Fruit fly (Drosophila melanogaster) whole organism, wandering third instar larva: ENCODE data around the gene CG14411.
A peak's percentile ranks its signal among the peaks of the same experiment; 100 is the strongest.

ENCODE experiments used
- Abd-B ChIP-seq: fragments of >200 bp; optimal IDR thresholded peaks from 2 replicates; lab custom pipeline; 2017; ENCODE audit warnings: missing biosample characterization, missing genetic modification characterization
- CG32264 ChIP-seq: fragments of 200-800 bp; sonication (Bioruptor generic); optimal IDR thresholded peaks from 2 replicates; lab custom pipeline; 2016; ENCODE audit warnings: missing biosample characterization, missing genetic modification characterization
- CG9705 ChIP-seq: fragments of 200-800 bp; sonication (Bioruptor generic); optimal IDR thresholded peaks from 2 replicates; lab custom pipeline; 2018; ENCODE audit warnings: missing biosample characterization, mild to moderate bottlenecking, missing genetic modification characterization
- CrebA ChIP-seq: fragments of 200-800 bp; sonication (Bioruptor generic); optimal IDR thresholded peaks from 2 replicates; lab custom pipeline; 2016; ENCODE audit warnings: missing biosample characterization, mild to moderate bottlenecking, missing genetic modification characterization, borderline replicate concordance
- Dfd ChIP-seq: fragments of >200 bp; optimal IDR thresholded peaks from 2 replicates; lab custom pipeline; 2017; ENCODE audit warnings: missing biosample characterization, missing genetic modification characterization
- Dif ChIP-seq: fragments of 200-275, 200-300 bp; sonication (Bioruptor generic); optimal IDR thresholded peaks from 2 replicates; lab custom pipeline; 2018; ENCODE audit warnings: missing biosample characterization, missing genetic modification characterization; ENCODE audit not compliant: partially characterized antibody
- GATAd ChIP-seq: sonication (Bioruptor generic); optimal IDR thresholded peaks from 2 replicates; lab custom pipeline; 2016; ENCODE audit warnings: missing biosample characterization, missing genetic modification characterization
- HLH106 ChIP-seq: fragments of 200-800 bp; optimal IDR thresholded peaks from 3 replicates; lab custom pipeline; 2019; ENCODE audit warnings: missing biosample characterization, mild to moderate bottlenecking, missing genetic modification characterization, moderate library complexity
- Hnf4 ChIP-seq: fragments of 200-800 bp; sonication (Bioruptor generic); optimal IDR thresholded peaks from 2 replicates; lab custom pipeline; 2016; ENCODE audit warnings: missing biosample characterization, mild to moderate bottlenecking, missing genetic modification characterization
- Hr78 ChIP-seq: fragments of >200 bp; optimal IDR thresholded peaks from 2 replicates; lab custom pipeline; 2017; ENCODE audit warnings: missing biosample characterization, missing genetic modification characterization
- Hr83 ChIP-seq: fragments of 200-300 bp; sonication (Bioruptor generic); optimal IDR thresholded peaks from 2 replicates; lab custom pipeline; 2016; ENCODE audit warnings: missing biosample characterization, mild to moderate bottlenecking, missing genetic modification characterization, moderate library complexity; ENCODE audit not compliant: poor library complexity, severe bottlenecking
- Jra ChIP-seq: sonication (Bioruptor generic); optimal IDR thresholded peaks from 2 replicates; lab custom pipeline; 2016; ENCODE audit warnings: missing biosample characterization, missing genetic modification characterization
- Mio ChIP-seq: sonication (Bioruptor generic); optimal IDR thresholded peaks from 2 replicates; lab custom pipeline; 2016; ENCODE audit warnings: missing biosample characterization, missing genetic modification characterization
- Myc ChIP-seq: fragments of >200 bp; optimal IDR thresholded peaks from 2 replicates; lab custom pipeline; 2017
- N ChIP-seq: fragments of >200 bp; optimal IDR thresholded peaks from 2 replicates; lab custom pipeline; 2018; ENCODE audit warnings: missing biosample characterization, missing external identifiers, missing genetic modification characterization
- OdsH ChIP-seq: fragments of 200-800 bp; sonication (Bioruptor generic); optimal IDR thresholded peaks from 2 replicates; lab custom pipeline; 2016; ENCODE audit warnings: missing biosample characterization, mild to moderate bottlenecking, missing genetic modification characterization
- Rel ChIP-seq, 2 experiments: fragments of 200-800 bp; sonication (Bioruptor generic) in 1 of 2; optimal IDR thresholded peaks; 2 replicates in 1 of 2; 3 replicates in 1 of 2; lab custom pipeline; 2016 to 2019; ENCODE audit warnings: mild to moderate bottlenecking in 2 of 2, missing biosample characterization in 2 of 2, missing genetic modification characterization in 2 of 2, moderate library complexity in 1 of 2
- Sp1 ChIP-seq: fragments of 200-800 bp; sonication (Bioruptor generic); optimal IDR thresholded peaks from 3 replicates; lab custom pipeline; 2019; ENCODE audit warnings: missing biosample characterization, mild to moderate bottlenecking, missing genetic modification characterization, moderate library complexity
- Vsx2 ChIP-seq: fragments of 200-300, 225-300 bp; sonication (Bioruptor generic); optimal IDR thresholded peaks from 2 replicates; lab custom pipeline; 2018; ENCODE audit warnings: missing biosample characterization, missing genetic modification characterization; ENCODE audit not compliant: partially characterized antibody
- br ChIP-seq: fragments of 200-800 bp; sonication (Bioruptor generic); optimal IDR thresholded peaks from 2 replicates; lab custom pipeline; 2016; ENCODE audit warnings: missing biosample characterization, missing genetic modification characterization
- brk ChIP-seq: fragments of 200-800 bp; sonication (Bioruptor generic); optimal IDR thresholded peaks from 2 replicates; lab custom pipeline; 2016; ENCODE audit warnings: missing biosample characterization, mild to moderate bottlenecking, missing genetic modification characterization
- dl ChIP-seq, 2 experiments: fragments of 175-275, 200-275 bp in 1 of 2; fragments of 200-275 bp in 1 of 2; sonication (Bioruptor generic); optimal IDR thresholded peaks; lab custom pipeline; 2018; ENCODE audit warnings: mild to moderate bottlenecking in 2 of 2, missing biosample characterization in 2 of 2, missing genetic modification characterization in 2 of 2, moderate library complexity in 2 of 2; ENCODE audit not compliant: partially characterized antibody in 2 of 2, insufficient read depth in 1 of 2
- dmrt93B ChIP-seq: fragments of 200-800 bp; sonication (Bioruptor generic); optimal IDR thresholded peaks from 2 replicates; lab custom pipeline; 2018; ENCODE audit warnings: missing biosample characterization, mild to moderate bottlenecking, missing genetic modification characterization
- dsf ChIP-seq: sonication (Bioruptor generic); optimal IDR thresholded peaks from 2 replicates; lab custom pipeline; 2016; ENCODE audit warnings: missing biosample characterization, missing genetic modification characterization, borderline replicate concordance
- ey ChIP-seq: fragments of 200-800 bp; sonication (Bioruptor generic); optimal IDR thresholded peaks from 2 replicates; lab custom pipeline; 2016; ENCODE audit warnings: missing biosample characterization, missing genetic modification characterization
- foxo ChIP-seq, 2 experiments: fragments of 200-800 bp; sonication (Bioruptor generic); optimal IDR thresholded peaks; 2 replicates in 1 of 2; 3 replicates in 1 of 2; lab custom pipeline; 2016 to 2017; ENCODE audit warnings: missing biosample characterization in 2 of 2, missing genetic modification characterization in 2 of 2
- fru ChIP-seq: fragments of 200-800 bp; sonication (Bioruptor generic); optimal IDR thresholded peaks from 3 replicates; lab custom pipeline; 2016; ENCODE audit warnings: missing biosample characterization, mild to moderate bottlenecking, missing genetic modification characterization
- h ChIP-seq: fragments of 200-800 bp; sonication (Bioruptor generic); optimal IDR thresholded peaks from 3 replicates; lab custom pipeline; 2016; ENCODE audit warnings: missing biosample characterization, mild to moderate bottlenecking, missing genetic modification characterization
- jim ChIP-seq: fragments of 175-275, 200-325 bp; sonication (Bioruptor generic); optimal IDR thresholded peaks from 2 replicates; lab custom pipeline; 2016; ENCODE audit warnings: missing biosample characterization, mild to moderate bottlenecking, missing genetic modification characterization
- lola ChIP-seq: fragments of >200 bp; optimal IDR thresholded peaks from 2 replicates; lab custom pipeline; 2017; ENCODE audit warnings: missing biosample characterization, missing genetic modification characterization
- pan ChIP-seq: fragments of >200 bp; optimal IDR thresholded peaks from 2 replicates; lab custom pipeline; 2017
- psq ChIP-seq: fragments of 200-800 bp; sonication (Bioruptor generic); optimal IDR thresholded peaks from 3 replicates; lab custom pipeline; 2017; ENCODE audit warnings: missing biosample characterization, mild to moderate bottlenecking, missing genetic modification characterization, moderate library complexity
- rgr ChIP-seq: fragments of 200-800 bp; sonication (Bioruptor generic); optimal IDR thresholded peaks from 3 replicates; lab custom pipeline; 2016; ENCODE audit warnings: missing biosample characterization, mild to moderate bottlenecking, missing genetic modification characterization
- sage ChIP-seq: fragments of 200-800 bp; sonication (Bioruptor generic); optimal IDR thresholded peaks from 2 replicates; lab custom pipeline; 2016; ENCODE audit warnings: missing biosample characterization, mild to moderate bottlenecking, missing genetic modification characterization
- sv ChIP-seq: fragments of 200-800 bp; sonication (Bioruptor generic); optimal IDR thresholded peaks from 3 replicates; lab custom pipeline; 2016; ENCODE audit warnings: missing biosample characterization, missing genetic modification characterization
- tai ChIP-seq: sonication (Bioruptor generic); optimal IDR thresholded peaks from 2 replicates; lab custom pipeline; 2016; ENCODE audit warnings: missing biosample characterization, missing genetic modification characterization
- usp ChIP-seq: fragments of >200 bp; optimal IDR thresholded peaks from 2 replicates; lab custom pipeline; 2017; ENCODE audit warnings: missing biosample characterization, missing genetic modification characterization
- woc ChIP-seq: sonication (Bioruptor generic); optimal IDR thresholded peaks from 2 replicates; lab custom pipeline; 2016; ENCODE audit warnings: missing biosample characterization, mild to moderate bottlenecking, missing genetic modification characterization

CG14411 gene

dm6 chrX:14810433-14810832 lies 22.0 kb upstream of the CG14411 start:
- no peak for TF ChIP-seq Rel (GFP tag; optimal IDR thresholded peaks at IDR 0.05; lab: Kevin White, UChicago)
- TF ChIP-seq Rel (tag; optimal IDR thresholded peaks at IDR 0.05; lab: Kevin White, UChicago) = no peak
- TF ChIP-seq h (GFP tag; lab: Kevin White, UChicago) = peak; percentile 56
- TF ChIP-seq woc = no peak
- TF ChIP-seq rgr = peak; percentile 68
- TF ChIP-seq dsf (GFP tag; lab: Kevin White, UChicago) = no peak
- no peak for TF ChIP-seq Dfd (GFP tag; lab: Kevin White, UChicago)
- TF ChIP-seq CG9705 (GFP tag; lab: Kevin White, UChicago) = no peak
- TF ChIP-seq tai (GFP tag; lab: Kevin White, UChicago) = no peak
- no peak for TF ChIP-seq Myc (lab: Kevin White, UChicago)
- TF ChIP-seq Hnf4 (GFP tag; lab: Kevin White, UChicago) = peak; percentile 5
- no peak for TF ChIP-seq usp (GFP tag; lab: Kevin White, UChicago)
- TF ChIP-seq Abd-B = no peak
- TF ChIP-seq Hr78 = no peak
- TF ChIP-seq N (GFP tag; lab: Kevin White, UChicago) = no peak
- TF ChIP-seq CrebA = no peak
- TF ChIP-seq sage (GFP tag; lab: Kevin White, UChicago) = no peak
- TF ChIP-seq Sp1 = no peak
- peak in 1 of 2 experiments; percentile 67 for TF ChIP-seq foxo (GFP tag; optimal IDR thresholded peaks at IDR 0.05; lab: Kevin White, UChicago)
- peak; percentile 47 for TF ChIP-seq OdsH (GFP tag; lab: Kevin White, UChicago)
- TF ChIP-seq ey (GFP tag; lab: Kevin White, UChicago) = no peak
- TF ChIP-seq psq = peak; percentile 51
- TF ChIP-seq Jra (GFP tag; lab: Kevin White, UChicago) = no peak
- TF ChIP-seq fru = peak; percentile 33
- no peak for TF ChIP-seq CG32264 (GFP tag; lab: Kevin White, UChicago)
- TF ChIP-seq Hr83 (GFP tag; lab: Kevin White, UChicago) = no peak
- TF ChIP-seq Dif (GFP tag; lab: Kevin White, UChicago) = no peak
- no peak for TF ChIP-seq sv (GFP tag; lab: Kevin White, UChicago)
- TF ChIP-seq lola (GFP tag; lab: Kevin White, UChicago) = no peak
- TF ChIP-seq Mio (GFP tag; lab: Kevin White, UChicago) = no peak
- TF ChIP-seq GATAd (GFP tag; lab: Kevin White, UChicago) = no peak
- peak; percentile 47 for TF ChIP-seq HLH106 (tag; lab: Kevin White, UChicago)
- TF ChIP-seq pan (lab: Kevin White, UChicago) = no peak
- no peak for TF ChIP-seq dl (GFP tag; optimal IDR thresholded peaks at IDR 0.05; lab: Kevin White, UChicago; ENCODE audit: insufficient read depth in 1 of 2, partially characterized antibody in 2 of 2)
- TF ChIP-seq br (GFP tag; lab: Kevin White, UChicago) = no peak
- TF ChIP-seq dmrt93B (GFP tag; lab: Kevin White, UChicago) = no peak
- no peak for TF ChIP-seq Vsx2 (GFP tag; lab: Kevin White, UChicago)
- TF ChIP-seq jim = no peak
- TF ChIP-seq brk (GFP tag; lab: Kevin White, UChicago) = peak; percentile 33

- TF ChIP-seq N (GFP tag; lab: Kevin White, UChicago) = no peak
- no peak for TF ChIP-seq psq
- TF ChIP-seq Jra (GFP tag; lab: Kevin White, UChicago) = no peak
- TF ChIP-seq rgr = no peak
- TF ChIP-seq fru = no peak
- no peak for TF ChIP-seq brk (GFP tag; lab: Kevin White, UChicago)
- no peak for TF ChIP-seq pan (lab: Kevin White, UChicago)
- no peak for TF ChIP-seq sv (GFP tag; lab: Kevin White, UChicago)
- no peak for TF ChIP-seq Dfd (GFP tag; lab: Kevin White, UChicago)
- TF ChIP-seq HLH106 (tag; lab: Kevin White, UChicago) = no peak
- no peak for TF ChIP-seq woc
- no peak for TF ChIP-seq Vsx2 (GFP tag; lab: Kevin White, UChicago)
- no peak for TF ChIP-seq ey (GFP tag; lab: Kevin White, UChicago)
- TF ChIP-seq GATAd (GFP tag; lab: Kevin White, UChicago) = no peak
- TF ChIP-seq Hr83 (GFP tag; lab: Kevin White, UChicago) = no peak
- TF ChIP-seq h (GFP tag; lab: Kevin White, UChicago) = no peak
These were observed 20.2 kb upstream of the CG14411 start for dm6 chrX:14812239-14812638.
